Worm (Caenorhabditis elegans) whole organism, mixed stage, embryonic: ENCODE data around the gene orc-1.

Experiments
- ces-1 ChIP-seq: fragments of 150-350 bp; optimal IDR thresholded peaks from 2 replicates; lab custom pipeline; 2014; ENCODE audit warnings: missing biosample characterization, missing genetic modification reagents, missing genetic modification characterization
- ham-2 ChIP-seq: fragments of 200-800 bp; sonication (Bioruptor generic); optimal IDR thresholded peaks from 2 replicates; lab custom pipeline; 2018; ENCODE audit warnings: mild to moderate bottlenecking, missing genetic modification characterization, missing compliant biosample characterization
- lsy-2 ChIP-seq: fragments of 150-350 bp; optimal IDR thresholded peaks from 2 replicates; lab custom pipeline; 2014; ENCODE audit warnings: missing biosample characterization, missing genetic modification characterization
- mep-1 ChIP-seq: fragments of 150-350 bp; optimal IDR thresholded peaks from 2 replicates; lab custom pipeline; 2017; ENCODE audit warnings: missing biosample characterization, missing genetic modification reagents, missing genetic modification characterization, inconsistent platforms
- nhr-12 ChIP-seq: fragments of 150-350 bp; optimal IDR thresholded peaks from 2 replicates; lab custom pipeline; 2014; ENCODE audit warnings: missing biosample characterization, missing genetic modification characterization
- nhr-28 ChIP-seq: fragments of 150-350 bp; optimal IDR thresholded peaks from 2 replicates; lab custom pipeline; 2014; ENCODE audit warnings: missing biosample characterization, missing genetic modification characterization
- nhr-76 ChIP-seq: sonication (generic microtip); optimal IDR thresholded peaks from 2 replicates; lab custom pipeline; 2017; ENCODE audit warnings: missing biosample characterization, missing genetic modification characterization

ce11 chrIII:10624564-10624963, 18.4 kb upstream of the orc-1 start:
- TF ChIP-seq nhr-28 (tag; lab: Kevin White, UChicago) = no peak
- TF ChIP-seq lsy-2 (tag; lab: Kevin White, UChicago) = no peak
- TF ChIP-seq ces-1 (GFP tag; lab: Kevin White, UChicago) = no peak
- TF ChIP-seq mep-1 (tag; lab: Kevin White, UChicago) = no peak
- TF ChIP-seq ham-2 (GFP tag; lab: Kevin White, UChicago) = peak; percentile 54
- no peak for TF ChIP-seq nhr-76 (tag; lab: Kevin White, UChicago)
- no peak for TF ChIP-seq nhr-12
